Worm (Caenorhabditis elegans) whole organism, midembryonic: ENCODE measurements around the gene T17A3.12.

Source experiments
- med-1 ChIP-seq: sonication (generic microtip); optimal IDR thresholded peaks from 2 replicates; lab custom pipeline; 2017; ENCODE audit warnings: missing genetic modification characterization, mild to moderate bottlenecking, missing compliant biosample characterization, antibody characterized with exemption, missing genetic modification reagents; ENCODE audit not compliant: insufficient read depth
- tab-1 ChIP-seq: fragments of 200-800 bp; sonication (Bioruptor generic); IDR thresholded peaks from 2 replicates; pipeline ENCODE4 v1.3.6; 2022; ENCODE audit warnings: missing genetic modification characterization, missing compliant biosample characterization
- ztf-29 ChIP-seq: fragments of 200-800 bp; sonication (Bioruptor generic); IDR thresholded peaks from 2 replicates; pipeline ENCODE4 v1.3.6; 2022; ENCODE audit warnings: missing genetic modification reagents, missing genetic modification characterization, missing compliant biosample characterization

- TF ChIP-seq ztf-29 (GFP tag; lab: Robert Waterston, UW) = no peak
- TF ChIP-seq tab-1 (GFP tag; lab: Robert Waterston, UW) = no peak
- no peak for TF ChIP-seq med-1 (GFP tag; lab: Kevin White, UChicago)
Observed at ce11 chrIII:164775-165174, 19.8 kb upstream of the T17A3.12 start, which contains the start of gene F40G9.8.
